Fruit fly (Drosophila melanogaster) whole organism, embryonic: ENCODE results near the gene Etfb.

Source experiments
- ATbp ChIP-seq: fragments of 200-800 bp; sonication (Bioruptor generic); optimal IDR thresholded peaks from 2 replicates; lab custom pipeline; 2017; ENCODE audit warnings: missing biosample characterization, mild to moderate bottlenecking, missing genetic modification characterization, missing genetic modification reagents
- Bdp1 ChIP-seq: fragments of 200-800 bp; sonication (Bioruptor generic); optimal IDR thresholded peaks from 3 replicates; lab custom pipeline; 2016; ENCODE audit warnings: missing biosample characterization, missing genetic modification characterization
- CG10543 ChIP-seq: fragments of 200-800 bp; sonication (Bioruptor generic); optimal IDR thresholded peaks from 3 replicates; lab custom pipeline; 2017; ENCODE audit warnings: missing biosample characterization, mild to moderate bottlenecking, missing genetic modification characterization, moderate library complexity
- CG10979 ChIP-seq: fragments of 200-800 bp; sonication (Bioruptor generic); optimal IDR thresholded peaks from 2 replicates; lab custom pipeline; 2018; ENCODE audit warnings: missing biosample characterization, mild to moderate bottlenecking, missing genetic modification characterization, moderate library complexity
- CG12219 ChIP-seq: fragments of 200-800 bp; sonication (Bioruptor generic); optimal IDR thresholded peaks from 3 replicates; lab custom pipeline; 2018; ENCODE audit warnings: missing biosample characterization, mild to moderate bottlenecking, missing genetic modification characterization
- CG1529 ChIP-seq: fragments of 200-800 bp; sonication (Bioruptor generic); optimal IDR thresholded peaks from 3 replicates; lab custom pipeline; 2018; ENCODE audit warnings: missing biosample characterization, missing genetic modification characterization
- CG1602 ChIP-seq: fragments of 200-800 bp; sonication (Bioruptor generic); optimal IDR thresholded peaks from 3 replicates; lab custom pipeline; 2016; ENCODE audit warnings: missing biosample characterization, missing genetic modification characterization
- CG16779 ChIP-seq: fragments of 200-800 bp; sonication (Bioruptor generic); IDR thresholded peaks from 2 replicates; pipeline ENCODE4 v1.3.6; 2022; ENCODE audit warnings: missing biosample characterization, missing genetic modification characterization
- CG17802 ChIP-seq: fragments of 200-800 bp; sonication (Bioruptor generic); optimal IDR thresholded peaks from 2 replicates; lab custom pipeline; 2018; ENCODE audit warnings: missing biosample characterization, mild to moderate bottlenecking, missing genetic modification characterization, moderate library complexity
- CG31224 ChIP-seq: fragments of 200-800 bp; sonication (Bioruptor generic); IDR thresholded peaks from 2 replicates; pipeline ENCODE4 v1.3.6; 2022; ENCODE audit warnings: missing biosample characterization, missing genetic modification characterization
- CG32532 ChIP-seq: fragments of 200-800 bp; sonication (Bioruptor generic); IDR thresholded peaks from 2 replicates; pipeline ENCODE4 v1.3.6; 2022; ENCODE audit warnings: missing biosample characterization, missing genetic modification characterization
- CG34224 ChIP-seq: fragments of 200-800 bp; sonication (Bioruptor generic); IDR thresholded peaks from 3 replicates; pipeline ENCODE4 v1.3.6; 2022; ENCODE audit warnings: missing biosample characterization, missing genetic modification characterization; ENCODE audit not compliant: partially characterized antibody
- CG3838 ChIP-seq: fragments of 200-800 bp; sonication (Bioruptor generic); optimal IDR thresholded peaks from 3 replicates; lab custom pipeline; 2016; ENCODE audit warnings: missing biosample characterization, missing genetic modification characterization
- CG4707 ChIP-seq: fragments of 200-800 bp; sonication (Bioruptor generic); optimal IDR thresholded peaks from 2 replicates; lab custom pipeline; 2018; ENCODE audit warnings: missing biosample characterization, mild to moderate bottlenecking, missing genetic modification characterization, moderate library complexity
- CG5180 ChIP-seq: fragments of 200-800 bp; sonication (Bioruptor generic); optimal IDR thresholded peaks from 3 replicates; lab custom pipeline; 2017; ENCODE audit warnings: missing biosample characterization, missing genetic modification characterization, mild to moderate bottlenecking, moderate library complexity, missing genetic modification reagents
- CG6654 ChIP-seq: fragments of 200-800 bp; sonication (Bioruptor generic); optimal IDR thresholded peaks from 2 replicates; lab custom pipeline; 2017; ENCODE audit warnings: missing biosample characterization, mild to moderate bottlenecking, missing genetic modification characterization
- Dfd ChIP-seq, 2 experiments: fragments of >200 bp; optimal IDR thresholded peaks; 2 replicates each; lab custom pipeline; 2017; ENCODE audit warnings: missing biosample characterization in 2 of 2, missing genetic modification characterization in 2 of 2
- Ets97D ChIP-seq: fragments of 200-800 bp; sonication (Bioruptor generic); optimal IDR thresholded peaks from 3 replicates; lab custom pipeline; 2016; ENCODE audit warnings: missing biosample characterization, missing genetic modification characterization
- GATAe ChIP-seq: fragments of 200-800 bp; sonication (Bioruptor generic); conservative IDR thresholded peaks from 2 replicates; pipeline ENCODE4 v1.3.6; 2022; ENCODE audit warnings: missing biosample characterization, missing genetic modification characterization
- Mad ChIP-seq: fragments of 200-800 bp; sonication (Bioruptor generic); optimal IDR thresholded peaks from 2 replicates; lab custom pipeline; 2016; ENCODE audit warnings: missing biosample characterization, missing genetic modification characterization
- Nf-YA ChIP-seq: fragments of 200-800 bp; sonication (Bioruptor generic); IDR thresholded peaks from 2 replicates; pipeline ENCODE4 v1.3.6; 2022; ENCODE audit warnings: missing biosample characterization, missing genetic modification characterization
- Nf-YB ChIP-seq: fragments of 200-800 bp; sonication (Bioruptor generic); optimal IDR thresholded peaks from 3 replicates; lab custom pipeline; 2019; ENCODE audit warnings: missing biosample characterization, mild to moderate bottlenecking, missing genetic modification characterization, moderate library complexity
- Opbp ChIP-seq: fragments of 200-800 bp; sonication (Bioruptor generic); IDR thresholded peaks from 3 replicates; pipeline ENCODE4 v1.3.6; 2022; ENCODE audit warnings: missing biosample characterization, missing genetic modification characterization; ENCODE audit not compliant: partially characterized antibody
- Spps ChIP-seq: fragments of 200-800 bp; sonication (Bioruptor generic); optimal IDR thresholded peaks from 2 replicates; lab custom pipeline; 2018; ENCODE audit warnings: missing biosample characterization, mild to moderate bottlenecking, missing genetic modification characterization
- Trl ChIP-seq, 3 experiments: fragments of >200 bp in 2 of 3; fragments of 200-800 bp in 1 of 3; sonication (Bioruptor generic) in 1 of 3; optimal IDR thresholded peaks; 2 replicates in 1 of 3; 3 replicates in 2 of 3; lab custom pipeline; 2016 to 2017; ENCODE audit warnings: missing biosample characterization in 1 of 3, missing genetic modification characterization in 1 of 3
- Vsx1 ChIP-seq: fragments of 200-800 bp; sonication (Bioruptor generic); optimal IDR thresholded peaks from 2 replicates; lab custom pipeline; 2017; ENCODE audit warnings: missing biosample characterization, mild to moderate bottlenecking, missing genetic modification characterization, missing genetic modification reagents
- abd-A ChIP-seq: fragments of 200-800 bp; sonication (Bioruptor generic); optimal IDR thresholded peaks from 3 replicates; lab custom pipeline; 2019; ENCODE audit warnings: missing biosample characterization, mild to moderate bottlenecking, missing genetic modification characterization, moderate library complexity
- ash1 ChIP-seq: fragments of 200-800 bp; sonication (Bioruptor generic); optimal IDR thresholded peaks from 2 replicates; lab custom pipeline; 2018; ENCODE audit warnings: missing biosample characterization, mild to moderate bottlenecking, missing genetic modification characterization
- bbx ChIP-seq: fragments of 200-800 bp; sonication (Bioruptor generic); IDR thresholded peaks from 2 replicates; pipeline ENCODE4 v1.3.6; 2022; ENCODE audit warnings: missing biosample characterization, missing genetic modification characterization; ENCODE audit not compliant: partially characterized antibody
- cato ChIP-seq: fragments of 200-800 bp; sonication (Bioruptor generic); optimal IDR thresholded peaks from 2 replicates; lab custom pipeline; 2016; ENCODE audit warnings: missing biosample characterization, missing genetic modification characterization, borderline replicate concordance
- dati ChIP-seq: fragments of 200-800 bp; sonication (Bioruptor generic); IDR thresholded peaks from 2 replicates; pipeline ENCODE4 v1.3.6; 2022; ENCODE audit warnings: missing biosample characterization, missing genetic modification characterization
- dmrt99B ChIP-seq: fragments of 200-800 bp; sonication (Bioruptor generic); optimal IDR thresholded peaks from 2 replicates; lab custom pipeline; 2018; ENCODE audit warnings: missing biosample characterization, mild to moderate bottlenecking, missing genetic modification characterization, moderate library complexity
- fd3F ChIP-seq: fragments of 200-800 bp; sonication (Bioruptor generic); optimal IDR thresholded peaks from 2 replicates; lab custom pipeline; 2018; ENCODE audit warnings: missing biosample characterization, mild to moderate bottlenecking, missing genetic modification characterization, moderate library complexity
- ftz-f1 ChIP-seq: fragments of 200-800 bp; sonication (Bioruptor generic); optimal IDR thresholded peaks from 2 replicates; lab custom pipeline; 2016; ENCODE audit warnings: missing biosample characterization, missing genetic modification characterization
- fu2 ChIP-seq: fragments of 200-800 bp; sonication (Bioruptor generic); optimal IDR thresholded peaks from 2 replicates; lab custom pipeline; 2016; ENCODE audit warnings: missing biosample characterization, missing genetic modification characterization
- gro ChIP-seq: fragments of 200-800 bp; sonication (Bioruptor generic); optimal IDR thresholded peaks from 2 replicates; lab custom pipeline; 2016; ENCODE audit warnings: missing biosample characterization, missing genetic modification characterization
- lbe ChIP-seq: fragments of 200-800 bp; sonication (Bioruptor generic); optimal IDR thresholded peaks from 2 replicates; lab custom pipeline; 2016; ENCODE audit warnings: missing biosample characterization, mild to moderate bottlenecking, missing genetic modification characterization
- org-1 ChIP-seq: fragments of 200-800 bp; sonication (Bioruptor generic); optimal IDR thresholded peaks from 2 replicates; lab custom pipeline; 2017; ENCODE audit warnings: missing biosample characterization, missing genetic modification characterization
- pan ChIP-seq, 4 experiments: fragments of >200 bp in 3 of 4; fragments of 200-800 bp in 1 of 4; sonication (Bioruptor generic) in 1 of 4; optimal IDR thresholded peaks in 3 of 4; IDR thresholded peaks in 1 of 4; 2 replicates each; pipeline versions ENCODE4 v1.3.6 to Lab custom; 2017 to 2022; ENCODE audit warnings: missing biosample characterization in 2 of 4, missing genetic modification characterization in 2 of 4, mixed read lengths in 1 of 4
- psq ChIP-seq: fragments of 200-800 bp; sonication (Bioruptor generic); optimal IDR thresholded peaks from 2 replicates; lab custom pipeline; 2017; ENCODE audit warnings: missing biosample characterization, missing genetic modification characterization
- row ChIP-seq: fragments of 200-800 bp; sonication (Bioruptor generic); IDR thresholded peaks from 3 replicates; pipeline ENCODE4 v1.3.6; 2022; ENCODE audit warnings: missing biosample characterization, missing genetic modification characterization
- run ChIP-seq: fragments of 200-800 bp; sonication (Bioruptor generic); optimal IDR thresholded peaks from 3 replicates; lab custom pipeline; 2018; ENCODE audit warnings: missing biosample characterization, mild to moderate bottlenecking, missing genetic modification characterization
- sna ChIP-seq: fragments of 200-800 bp; sonication (Bioruptor generic); IDR thresholded peaks from 2 replicates; pipeline ENCODE4 v1.3.6; 2022; ENCODE audit warnings: missing biosample characterization, missing genetic modification characterization; ENCODE audit not compliant: partially characterized antibody
- sob ChIP-seq: fragments of 200-800 bp; sonication (Bioruptor generic); IDR thresholded peaks from 2 replicates; pipeline ENCODE4 v1.3.6; 2022; ENCODE audit warnings: missing biosample characterization, missing genetic modification characterization
- unpg ChIP-seq: fragments of 200-800 bp; sonication (Bioruptor generic); optimal IDR thresholded peaks from 3 replicates; lab custom pipeline; 2018; ENCODE audit warnings: missing biosample characterization, mild to moderate bottlenecking, missing genetic modification characterization, moderate library complexity
- usp ChIP-seq: fragments of >200 bp; optimal IDR thresholded peaks from 2 replicates; lab custom pipeline; 2017; ENCODE audit warnings: missing biosample characterization, missing genetic modification characterization
- vnd ChIP-seq: fragments of 200-800 bp; sonication (Bioruptor generic); IDR thresholded peaks from 3 replicates; pipeline ENCODE4 v1.3.6; 2022; ENCODE audit warnings: missing biosample characterization, missing genetic modification characterization; ENCODE audit not compliant: partially characterized antibody
- zfh1 ChIP-seq: fragments of 200-800 bp; sonication (Bioruptor generic); IDR thresholded peaks from 3 replicates; pipeline ENCODE4 v1.3.6; 2022; ENCODE audit warnings: missing biosample characterization, missing genetic modification characterization

Etfb gene

dm6 chr3R:29841293-29841791 is 38.6 kb upstream of the Etfb start, which contains the start of gene Cad99C (continued):
- no peak for TF ChIP-seq CG10979 (tag; lab: Kevin White, UChicago)
- no peak for TF ChIP-seq ash1 (GFP tag; lab: Kevin White, UChicago)
- TF ChIP-seq usp: no peak
- no peak for TF ChIP-seq psq (GFP tag; lab: Kevin White, UChicago)
- no peak for TF ChIP-seq pan (optimal IDR thresholded peaks at IDR 0.05; lab: Kevin White, UChicago)
- peak in 1 of 2 experiments; percentile 32 for TF ChIP-seq pan (GFP tag; optimal IDR thresholded peaks at IDR 0.05 in 1 of 2, IDR thresholded peaks at IDR 0.05 in 1 of 2)
- no peak for TF ChIP-seq Trl (optimal IDR thresholded peaks at IDR 0.05; lab: Kevin White, UChicago)
- TF ChIP-seq Trl (GFP tag; optimal IDR thresholded peaks at IDR 0.05; lab: Kevin White, UChicago): peak; percentile 28
- 0 out of 3 replicates have a peak, but pooled peaks have one; percentile 8 for TF ChIP-seq row (GFP tag; lab: Robert Waterston, UW)
- no peak for TF ChIP-seq unpg (GFP tag; lab: Kevin White, UChicago)
- TF ChIP-seq sna (GFP tag; lab: Robert Waterston, UW): 0 out of 2 replicates have a peak, but pooled peaks have one; percentile 43
- TF ChIP-seq run: no peak
- TF ChIP-seq ATbp: no peak
- TF ChIP-seq CG5180 (GFP tag; lab: Kevin White, UChicago): peak; percentile 66
- peak; percentile 36; the same call in 1 of the 2 replicates for TF ChIP-seq sob (GFP tag; lab: Robert Waterston, UW)
- no peak for TF ChIP-seq Ets97D (GFP tag; lab: Kevin White, UChicago)
- no peak for TF ChIP-seq Spps (tag; lab: Kevin White, UChicago)
- peak; percentile 51 for TF ChIP-seq Vsx1
- TF ChIP-seq Nf-YA: no peak
- TF ChIP-seq dati (GFP tag; lab: Robert Waterston, UW): no peak
- no peak for TF ChIP-seq CG1529 (GFP tag; lab: Kevin White, UChicago)
- no peak for TF ChIP-seq CG3838
- TF ChIP-seq GATAe: no peak
- TF ChIP-seq fd3F (GFP tag; lab: Kevin White, UChicago): no peak
- peak; percentile 53 for TF ChIP-seq ftz-f1 (GFP tag; lab: Kevin White, UChicago)
- TF ChIP-seq vnd (GFP tag; lab: Robert Waterston, UW): no peak
- TF ChIP-seq Nf-YB (GFP tag; lab: Kevin White, UChicago): no peak
- TF ChIP-seq fu2 (GFP tag; lab: Kevin White, UChicago): no peak
- no peak for TF ChIP-seq CG34224 (GFP tag; lab: Robert Waterston, UW)
- no peak for TF ChIP-seq Mad (GFP tag; lab: Kevin White, UChicago)
- TF ChIP-seq dmrt99B (tag; lab: Kevin White, UChicago): no peak
- no peak for TF ChIP-seq CG16779 (GFP tag; lab: Robert Waterston, UW)
- peak; percentile 18 for TF ChIP-seq lbe (GFP tag; lab: Kevin White, UChicago)
- peak; percentile 57 for TF ChIP-seq bbx (GFP tag; lab: Robert Waterston, UW)
- TF ChIP-seq Dfd (GFP tag; optimal IDR thresholded peaks at IDR 0.05; lab: Kevin White, UChicago): no peak
- TF ChIP-seq CG12219 (GFP tag; lab: Kevin White, UChicago): no peak
- TF ChIP-seq cato (GFP tag; lab: Kevin White, UChicago): no peak
- TF ChIP-seq zfh1: 0 out of 3 replicates have a peak, but pooled peaks have one; percentile 16
- TF ChIP-seq CG4707 (GFP tag; lab: Kevin White, UChicago): no peak
- no peak for TF ChIP-seq CG32532 (GFP tag; lab: Robert Waterston, UW)
- 0 out of 2 replicates have a peak, but pooled peaks have one; percentile 15 for TF ChIP-seq CG31224 (GFP tag; lab: Robert Waterston, UW)
- no peak for TF ChIP-seq CG17802 (tag; lab: Kevin White, UChicago)
- TF ChIP-seq abd-A (tag; lab: Kevin White, UChicago): no peak
- no peak for TF ChIP-seq CG1602 (GFP tag; lab: Kevin White, UChicago)
- TF ChIP-seq org-1 (GFP tag; lab: Kevin White, UChicago): no peak
- peak; percentile 57; the same call in 2 of the 3 replicates for TF ChIP-seq Opbp
- TF ChIP-seq CG10543 (GFP tag; lab: Kevin White, UChicago): peak; percentile 79
- no peak for TF ChIP-seq gro (GFP tag; lab: Kevin White, UChicago)
- TF ChIP-seq Bdp1 (GFP tag; lab: Kevin White, UChicago): no peak
- TF ChIP-seq CG6654 (GFP tag; lab: Kevin White, UChicago): no peak
